Worm (Caenorhabditis elegans): Measurements from ENCODE around the gene dkf-2.

The dkf-2 gene

ce11 chrV:16778540-16779280 is 31.3 kb downstream of the dkf-2 start:
- TF ChIP-seq C38D4.7 (GFP tag; optimal IDR thresholded peaks at IDR 0.05): no peak
- no peak for TF ChIP-seq fkh-10 (GFP tag; optimal IDR thresholded peaks at IDR 0.05)
- no peak for TF ChIP-seq K09A11.1 (tag; optimal IDR thresholded peaks at IDR 0.05; ENCODE audit: insufficient read depth)
- no peak for TF ChIP-seq hlh-15 (tag; optimal IDR thresholded peaks at IDR 0.05)
- TF ChIP-seq Y22D7AL.16 (tag; optimal IDR thresholded peaks at IDR 0.05): no peak
- TF ChIP-seq pha-2 (tag; optimal IDR thresholded peaks at IDR 0.05): no peak
- no peak for TF ChIP-seq K02D7.2 (tag; optimal IDR thresholded peaks at IDR 0.05)
- no peak for TF ChIP-seq ceh-14 (tag; optimal IDR thresholded peaks at IDR 0.05)
- no peak for TF ChIP-seq syd-9 (tag; optimal IDR thresholded peaks at IDR 0.05)
- TF ChIP-seq ceh-6 (GFP tag; optimal IDR thresholded peaks at IDR 0.05): no peak
- TF ChIP-seq lin-11 (tag; optimal IDR thresholded peaks at IDR 0.05): no peak
- no peak for TF ChIP-seq unc-3 (GFP tag; conservative IDR thresholded peaks at IDR 0.05)
- TF ChIP-seq unc-3 (tag; optimal IDR thresholded peaks at IDR 0.05): no peak
- no peak for TF ChIP-seq sdc-2 (tag; optimal IDR thresholded peaks at IDR 0.05)
- TF ChIP-seq pqm-1 (tag; optimal IDR thresholded peaks at IDR 0.05): no peak

ce11 chrV:16779281-16779597 is 31.8 kb downstream of the dkf-2 start:
- no peak for TF ChIP-seq tbx-2 (tag; optimal IDR thresholded peaks at IDR 0.05)
- TF ChIP-seq ceh-34 (tag; optimal IDR thresholded peaks at IDR 0.05): no peak
- TF ChIP-seq nhr-11 (tag; optimal IDR thresholded peaks at IDR 0.05): no peak
- no peak for TF ChIP-seq ceh-22 (tag; optimal IDR thresholded peaks at IDR 0.05)
- TF ChIP-seq ceh-45 (GFP tag; IDR thresholded peaks at IDR 0.05): no peak
- TF ChIP-seq ceh-30 (tag; optimal IDR thresholded peaks at IDR 0.05): no peak

ce11 chrV:16779971-16780370 is 32.5 kb downstream of the dkf-2 start:
- TF ChIP-seq ceh-45 (GFP tag; IDR thresholded peaks at IDR 0.05) (no peak), hlh-8 (tag; optimal IDR thresholded peaks at IDR 0.05) (no peak), eyg-1 (tag; optimal IDR thresholded peaks at IDR 0.05) (no peak), fkh-6 (tag; optimal IDR thresholded peaks at IDR 0.05) (no peak), ceh-31 (tag; optimal IDR thresholded peaks at IDR 0.05) (no peak), pros-1 (tag; optimal IDR thresholded peaks at IDR 0.05) (no peak), pag-3 (tag; optimal IDR thresholded peaks at IDR 0.05; ENCODE audit: borderline replicate concordance) (no peak), hlh-15 (tag; optimal IDR thresholded peaks at IDR 0.05) (no peak), ref-2 (tag; optimal IDR thresholded peaks at IDR 0.05) (no peak)

- TF ChIP-seq fkh-10 (GFP tag; optimal IDR thresholded peaks at IDR 0.05) (no peak), ceh-18 (tag; optimal IDR thresholded peaks at IDR 0.05) (no peak), elt-2 (tag; optimal IDR thresholded peaks at IDR 0.05) (no peak), ceh-2 (tag; optimal IDR thresholded peaks at IDR 0.05) (no peak), fkh-6 (tag; optimal IDR thresholded peaks at IDR 0.05) (no peak), sdc-2 (tag; optimal IDR thresholded peaks at IDR 0.05) (no peak), odd-2 (tag; optimal IDR thresholded peaks at IDR 0.05) (no peak), F13H6.1 (tag; optimal IDR thresholded peaks at IDR 0.05) (no peak), dve-1 (tag; optimal IDR thresholded peaks at IDR 0.05) (no peak)
Observed at ce11 chrV:16780554-16780953, 33.1 kb downstream of the dkf-2 start.

- TF ChIP-seq pha-4 (tag; optimal IDR thresholded peaks at IDR 0.05) (no peak), fax-1 (tag; optimal IDR thresholded peaks at IDR 0.05) (no peak), hlh-30 (tag; optimal IDR thresholded peaks at IDR 0.05; ENCODE audit: insufficient read depth) (no peak), ceh-18 (tag; optimal IDR thresholded peaks at IDR 0.05) (no peak), C08G9.2 (tag; optimal IDR thresholded peaks at IDR 0.05) (no peak), sox-4 (tag; optimal IDR thresholded peaks at IDR 0.05) (no peak)
Observed at ce11 chrV:16781974-16782373, 34.6 kb downstream of the dkf-2 start.
